Worm (Caenorhabditis elegans) whole organism, L4 larva: ENCODE results near the gene sipa-1.

Experiments used
- D1046.2 ChIP-seq: fragments of 200-800 bp; sonication (Bioruptor generic); IDR thresholded peaks from 2 replicates; pipeline ENCODE4 v1.3.6; 2022; ENCODE audit warnings: missing genetic modification characterization, missing compliant biosample characterization
- F10B5.3 ChIP-seq: sonication (generic microtip); optimal IDR thresholded peaks from 2 replicates; lab custom pipeline; 2016; ENCODE audit warnings: mild to moderate bottlenecking, missing genetic modification characterization, missing compliant biosample characterization
- R02D3.7 ChIP-seq: fragments of 150-350 bp; sonication (generic microtip); optimal IDR thresholded peaks from 3 replicates; lab custom pipeline; 2014; ENCODE audit warnings: missing biosample characterization, missing genetic modification characterization
- T20F7.1 ChIP-seq: fragments of 200-800 bp; sonication (Bioruptor generic); optimal IDR thresholded peaks from 2 replicates; lab custom pipeline; 2018; ENCODE audit warnings: mild to moderate bottlenecking, missing genetic modification characterization, missing compliant biosample characterization
- T26A8.4 ChIP-seq: fragments of 200-800 bp; sonication (Bioruptor generic); IDR thresholded peaks from 2 replicates; pipeline ENCODE4 v1.3.6; 2022; ENCODE audit warnings: missing genetic modification characterization, missing compliant biosample characterization
- Y105C5A.15 ChIP-seq: fragments of 200-800 bp; sonication (Bioruptor generic); IDR thresholded peaks from 2 replicates; pipeline ENCODE4 v1.3.6; 2022; ENCODE audit warnings: missing genetic modification characterization, missing compliant biosample characterization
- Y48G9A.11 ChIP-seq: fragments of 200-800 bp; sonication (Bioruptor generic); IDR thresholded peaks from 2 replicates; pipeline ENCODE4 v1.3.6; 2022; ENCODE audit warnings: missing genetic modification reagents, missing genetic modification characterization, missing compliant biosample characterization
- aha-1 ChIP-seq: fragments of 150-350 bp; peaks from one replicate; lab custom pipeline; 2014; ENCODE audit warnings: missing biosample characterization, missing genetic modification characterization
- aly-2 ChIP-seq: sonication (generic microtip); optimal IDR thresholded peaks from 2 replicates; lab custom pipeline; 2018; ENCODE audit warnings: missing biosample characterization, missing genetic modification characterization
- ceh-20 ChIP-seq: fragments of 200-800 bp; sonication (Bioruptor generic); IDR thresholded peaks from 2 replicates; pipeline ENCODE4 v1.3.6; 2022; ENCODE audit warnings: missing genetic modification reagents, missing genetic modification characterization, missing compliant biosample characterization
- ceh-44 ChIP-seq: fragments of 200-800 bp; sonication (Bioruptor generic); IDR thresholded peaks from 2 replicates; pipeline ENCODE4 v1.3.6; 2022; ENCODE audit warnings: missing genetic modification reagents, missing genetic modification characterization, missing compliant biosample characterization
- ces-1 ChIP-seq: fragments of 150-350 bp; sonication (generic microtip); optimal IDR thresholded peaks from 4 replicates; lab custom pipeline; 2014; ENCODE audit warnings: missing biosample characterization, missing genetic modification reagents, missing genetic modification characterization
- daf-19 ChIP-seq: fragments of 200-800 bp; sonication (Bioruptor generic); conservative IDR thresholded peaks from 2 replicates; pipeline ENCODE4 v1.3.6; 2022; ENCODE audit warnings: missing genetic modification characterization, missing compliant biosample characterization
- dmd-6 ChIP-seq: fragments of 200-800 bp; sonication (Bioruptor generic); IDR thresholded peaks from 2 replicates; pipeline ENCODE4 v1.3.6; 2022; ENCODE audit warnings: missing genetic modification reagents, missing genetic modification characterization, missing compliant biosample characterization
- dpl-1 ChIP-seq: fragments of 150-350 bp; optimal IDR thresholded peaks from 2 replicates; lab custom pipeline; 2014; ENCODE audit warnings: missing biosample characterization, missing genetic modification reagents, missing genetic modification characterization
- duxl-1 ChIP-seq: sonication (generic microtip); optimal IDR thresholded peaks from 2 replicates; lab custom pipeline; 2016; ENCODE audit warnings: mild to moderate bottlenecking, missing genetic modification characterization, moderate library complexity, missing compliant biosample characterization; ENCODE audit not compliant: poor library complexity
- dve-1 ChIP-seq: sonication (generic microtip); optimal IDR thresholded peaks from 2 replicates; lab custom pipeline; 2017; ENCODE audit warnings: antibody characterized with exemption, mild to moderate bottlenecking, missing genetic modification characterization, missing compliant biosample characterization; ENCODE audit not compliant: insufficient read depth
- hlh-11 ChIP-seq: fragments of 200-800 bp; sonication (Bioruptor generic); optimal IDR thresholded peaks from 2 replicates; lab custom pipeline; 2018; ENCODE audit warnings: mild to moderate bottlenecking, missing genetic modification characterization, missing compliant biosample characterization
- hlh-30 ChIP-seq: sonication (generic microtip); optimal IDR thresholded peaks from 2 replicates; lab custom pipeline; 2017; ENCODE audit warnings: antibody characterized with exemption, mild to moderate bottlenecking, missing genetic modification characterization, missing compliant biosample characterization; ENCODE audit not compliant: insufficient read depth
- hmg-1.1 ChIP-seq: fragments of 200-800 bp; sonication (Bioruptor generic); IDR thresholded peaks from 2 replicates; pipeline ENCODE4 v1.3.6; 2022; ENCODE audit warnings: missing genetic modification reagents, missing genetic modification characterization, missing compliant biosample characterization
- jun-1 ChIP-seq: fragments of 150-350 bp; optimal IDR thresholded peaks from 2 replicates; lab custom pipeline; 2014; ENCODE audit warnings: missing biosample characterization, missing genetic modification reagents, missing genetic modification characterization
- lin-1 ChIP-seq: fragments of 200-800 bp; sonication (Bioruptor generic); IDR thresholded peaks from 2 replicates; pipeline ENCODE4 v1.3.6; 2022; ENCODE audit warnings: missing genetic modification reagents, missing genetic modification characterization, missing compliant biosample characterization
- lin-13 ChIP-seq: fragments of 150-350 bp; optimal IDR thresholded peaks from 2 replicates; lab custom pipeline; 2014; ENCODE audit warnings: missing biosample characterization, missing genetic modification reagents, missing genetic modification characterization
- lin-15B ChIP-seq: fragments of 150-350 bp; sonication (generic microtip); optimal IDR thresholded peaks from 3 replicates; lab custom pipeline; 2014; ENCODE audit warnings: missing biosample characterization, missing genetic modification characterization
- lin-38 ChIP-seq: fragments of 200-800 bp; sonication (Bioruptor generic); IDR thresholded peaks from 2 replicates; pipeline ENCODE4 v1.3.6; 2022; ENCODE audit warnings: missing genetic modification reagents, missing genetic modification characterization, missing compliant biosample characterization
- lir-3 ChIP-seq: sonication (generic microtip); optimal IDR thresholded peaks from 2 replicates; lab custom pipeline; 2016; ENCODE audit warnings: mild to moderate bottlenecking, missing genetic modification characterization, missing compliant biosample characterization
- lsy-2 ChIP-seq, 2 experiments: fragments of 150-350 bp in 1 of 2; sonication (generic microtip) in 1 of 2; optimal IDR thresholded peaks; 2 replicates each; lab custom pipeline; 2014 to 2017; ENCODE audit warnings: missing biosample characterization in 2 of 2, missing genetic modification characterization in 2 of 2
- mep-1 ChIP-seq: fragments of 150-350 bp; sonication (generic microtip); optimal IDR thresholded peaks from 3 replicates; lab custom pipeline; 2014; ENCODE audit warnings: missing biosample characterization, missing genetic modification characterization
- mes-2 ChIP-seq: sonication (generic microtip); optimal IDR thresholded peaks from 2 replicates; lab custom pipeline; 2016; ENCODE audit warnings: missing genotype, mild to moderate bottlenecking, missing genetic modification characterization, missing compliant biosample characterization; ENCODE audit not compliant: poor library complexity, severe bottlenecking
- mxl-3 ChIP-seq: fragments of 200-800 bp; sonication (Bioruptor generic); optimal IDR thresholded peaks from 2 replicates; lab custom pipeline; 2018; ENCODE audit warnings: mild to moderate bottlenecking, missing genetic modification characterization, missing compliant biosample characterization
- nhr-237 ChIP-seq: sonication (generic microtip); optimal IDR thresholded peaks from 2 replicates; lab custom pipeline; 2017; ENCODE audit warnings: missing biosample characterization, missing genetic modification characterization
- nhr-25 ChIP-seq: sonication (generic microtip); optimal IDR thresholded peaks from 2 replicates; lab custom pipeline; 2017; ENCODE audit warnings: missing genetic modification characterization, mild to moderate bottlenecking, missing compliant biosample characterization, antibody characterized with exemption, moderate library complexity, borderline replicate concordance; ENCODE audit not compliant: insufficient read depth
- nhr-28 ChIP-seq: fragments of 150-350 bp; optimal IDR thresholded peaks from 2 replicates; lab custom pipeline; 2014; ENCODE audit warnings: missing biosample characterization, missing genetic modification characterization
- nhr-42 ChIP-seq: fragments of 200-800 bp; sonication (Bioruptor generic); IDR thresholded peaks from 2 replicates; pipeline ENCODE4 v1.3.6; 2022; ENCODE audit warnings: missing genetic modification characterization, missing compliant biosample characterization
- nhr-48 ChIP-seq: sonication (generic microtip); optimal IDR thresholded peaks from 2 replicates; lab custom pipeline; 2016; ENCODE audit warnings: mild to moderate bottlenecking, missing genetic modification characterization, missing compliant biosample characterization
- nhr-6 ChIP-seq: fragments of 150-350 bp; optimal IDR thresholded peaks from 2 replicates; lab custom pipeline; 2014; ENCODE audit warnings: missing biosample characterization, missing genetic modification characterization
- nhr-76 ChIP-seq: fragments of 150-350 bp; optimal IDR thresholded peaks from 2 replicates; lab custom pipeline; 2014; ENCODE audit warnings: missing biosample characterization, missing genetic modification characterization
- pha-4 ChIP-seq, 2 experiments: fragments of 150-350 bp in 1 of 2; fragments of 200-800 bp in 1 of 2; sonication (Bioruptor generic) in 1 of 2; IDR thresholded peaks in 1 of 2; optimal IDR thresholded peaks in 1 of 2; 2 replicates each; pipeline versions ENCODE4 v1.3.6 to Lab custom; 2014 to 2022; ENCODE audit warnings: missing genetic modification characterization in 2 of 2, missing genetic modification reagents in 2 of 2, missing biosample characterization in 1 of 2, missing compliant biosample characterization in 1 of 2
- php-3 ChIP-seq: fragments of 200-800 bp; sonication (Bioruptor generic); IDR thresholded peaks from 2 replicates; pipeline ENCODE4 v1.3.6; 2022; ENCODE audit warnings: missing genetic modification reagents, missing genetic modification characterization, missing compliant biosample characterization
- snpc-1.2 ChIP-seq: fragments of 200-800 bp; sonication (Bioruptor generic); IDR thresholded peaks from 2 replicates; pipeline ENCODE4 v1.3.6; 2022; ENCODE audit warnings: missing genetic modification reagents, missing genetic modification characterization, missing compliant biosample characterization
- spr-1 ChIP-seq: sonication (generic microtip); optimal IDR thresholded peaks from 2 replicates; lab custom pipeline; 2016; ENCODE audit warnings: mild to moderate bottlenecking, missing genetic modification characterization, missing compliant biosample characterization
- zag-1 ChIP-seq: fragments of 150-350 bp; optimal IDR thresholded peaks from 2 replicates; lab custom pipeline; 2014; ENCODE audit warnings: missing biosample characterization, missing genetic modification characterization
- zip-2 ChIP-seq: fragments of 150-350 bp; optimal IDR thresholded peaks from 2 replicates; lab custom pipeline; 2014; ENCODE audit warnings: missing biosample characterization, missing genetic modification characterization
- ztf-11 ChIP-seq: fragments of 150-350 bp; optimal IDR thresholded peaks from 2 replicates; lab custom pipeline; 2014; ENCODE audit warnings: missing biosample characterization, missing genetic modification characterization

The sipa-1 gene

ce11 chrV:11614805-11615497 is 22.1 kb downstream of the sipa-1 start:
- TF ChIP-seq dpl-1 (GFP tag; lab: Kevin White, UChicago) (no peak), T20F7.1 (GFP tag; lab: Kevin White, UChicago) (peak; percentile 31), R02D3.7 (tag; lab: Kevin White, UChicago) (no peak), nhr-28 (peak; percentile 68), dmd-6 (GFP tag; lab: Robert Waterston, UW) (peak; percentile 85), nhr-25 (tag; lab: Kevin White, UChicago) (peak; percentile 85), zag-1 (tag; lab: Kevin White, UChicago) (no peak), snpc-1.2 (no peak), T26A8.4 (GFP tag; lab: Robert Waterston, UW) (no peak), nhr-48 (tag; lab: Kevin White, UChicago) (peak; percentile 65), ceh-44 (GFP tag; lab: Robert Waterston, UW) (no peak), lir-3 (tag; lab: Kevin White, UChicago) (no peak), nhr-76 (tag; lab: Kevin White, UChicago) (no peak), D1046.2 (GFP tag; lab: Robert Waterston, UW) (no peak), php-3 (GFP tag; lab: Robert Waterston, UW) (0 out of 2 replicates have a peak, but pooled peaks have one; percentile 16), aha-1 (tag; lab: Kevin White, UChicago) (peak; percentile 93), mxl-3 (GFP tag; lab: Kevin White, UChicago) (peak; percentile 50), dve-1 (tag; lab: Kevin White, UChicago) (peak; percentile 81), nhr-237 (tag; lab: Kevin White, UChicago) (no peak), duxl-1 (tag; lab: Kevin White, UChicago) (no peak), lin-13 (GFP tag; lab: Kevin White, UChicago) (no peak), jun-1 (tag; lab: Kevin White, UChicago) (no peak), hlh-11 (tag; lab: Kevin White, UChicago) (peak; percentile 52), lsy-2 (tag; optimal IDR thresholded peaks at IDR 0.05; lab: Kevin White, UChicago) (peak in 1 of 2 experiments; percentile 37), pha-4 (GFP tag; IDR thresholded peaks at IDR 0.05; lab: Robert Waterston, UW) (no peak), pha-4 (tag; optimal IDR thresholded peaks at IDR 0.05; lab: Kevin White, UChicago) (no peak), lin-15B (tag; lab: Kevin White, UChicago) (no peak), hlh-30 (tag; lab: Kevin White, UChicago) (peak; percentile 76), mep-1 (tag; lab: Kevin White, UChicago) (peak; percentile 26)

ce11 chrV:11613007-11613406 is 24.1 kb downstream of the sipa-1 start, which contains the start of gene tag-290:
Gene tag-290 (plus strand): TSS chrV:11613307.
- TF ChIP-seq Y105C5A.15 (GFP tag; lab: Robert Waterston, UW) (no peak), F10B5.3 (tag; lab: Kevin White, UChicago) (no peak), lin-1 (GFP tag; lab: Robert Waterston, UW) (no peak), aly-2 (tag; lab: Kevin White, UChicago) (no peak), pha-4 (GFP tag; IDR thresholded peaks at IDR 0.05; lab: Robert Waterston, UW) (no peak), pha-4 (tag; optimal IDR thresholded peaks at IDR 0.05; lab: Kevin White, UChicago) (no peak), ceh-20 (no peak), nhr-42 (GFP tag; lab: Robert Waterston, UW) (no peak), ztf-11 (tag; lab: Kevin White, UChicago) (no peak)

DNA sequence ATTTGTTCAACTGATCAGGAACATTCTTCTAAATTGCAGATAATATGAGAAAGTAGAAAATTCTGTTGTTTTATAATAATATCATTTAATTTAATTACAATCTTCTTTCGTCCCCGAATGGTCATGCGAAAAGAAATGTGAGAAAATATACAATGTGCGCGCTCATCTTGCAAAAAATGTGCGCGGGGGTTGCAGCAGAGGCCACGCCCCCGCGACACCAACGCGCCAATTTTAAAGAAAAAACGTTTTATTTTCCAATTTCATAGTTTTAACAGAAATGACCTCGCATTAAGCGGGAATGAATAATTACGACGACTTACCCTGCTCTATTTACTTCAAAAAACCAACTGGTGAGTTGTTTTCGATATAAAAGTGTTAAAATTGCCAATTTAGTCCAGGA is 26.6 kb downstream of the sipa-1 start, which contains the start of gene sas-5:
Gene sas-5 (plus strand): TSS at position 257 of the 400 bp plus-strand sequence.
- TF ChIP-seq Y48G9A.11 (GFP tag; lab: Robert Waterston, UW) (no peak), dpl-1 (GFP tag; lab: Kevin White, UChicago) (peak; percentile 93), lin-1 (GFP tag; lab: Robert Waterston, UW) (no peak), hmg-1.1 (GFP tag; lab: Robert Waterston, UW) (peak; percentile 79), nhr-28 (peak; percentile 8), dmd-6 (GFP tag; lab: Robert Waterston, UW) (peak; percentile 54; the same call in 1 of the 2 replicates), zip-2 (tag; lab: Kevin White, UChicago) (no peak), dve-1 (tag; lab: Kevin White, UChicago) (peak; percentile 58), mep-1 (tag; lab: Kevin White, UChicago) (peak; percentile 74), daf-19 (no peak), lin-38 (GFP tag; lab: Robert Waterston, UW) (peak; percentile 81), mes-2 (tag; lab: Kevin White, UChicago) (peak; percentile 95), nhr-6 (tag; lab: Kevin White, UChicago) (peak; percentile 46), ces-1 (peak; percentile 34), spr-1 (tag; lab: Kevin White, UChicago) (peak; percentile 57)
